Fruit fly (Drosophila melanogaster) whole organism, wandering third instar larva: ENCODE results near the gene CG13721.

Experiments used
- Abd-B ChIP-seq: fragments of >200 bp; optimal IDR thresholded peaks from 2 replicates; lab custom pipeline; 2017; ENCODE audit warnings: missing biosample characterization, missing genetic modification characterization
- CG32264 ChIP-seq: fragments of 200-800 bp; sonication (Bioruptor generic); optimal IDR thresholded peaks from 2 replicates; lab custom pipeline; 2016; ENCODE audit warnings: missing biosample characterization, missing genetic modification characterization
- CG9705 ChIP-seq: fragments of 200-800 bp; sonication (Bioruptor generic); optimal IDR thresholded peaks from 2 replicates; lab custom pipeline; 2018; ENCODE audit warnings: missing biosample characterization, mild to moderate bottlenecking, missing genetic modification characterization
- CrebA ChIP-seq: fragments of 200-800 bp; sonication (Bioruptor generic); optimal IDR thresholded peaks from 2 replicates; lab custom pipeline; 2016; ENCODE audit warnings: missing biosample characterization, mild to moderate bottlenecking, missing genetic modification characterization, borderline replicate concordance
- Dfd ChIP-seq: fragments of >200 bp; optimal IDR thresholded peaks from 2 replicates; lab custom pipeline; 2017; ENCODE audit warnings: missing biosample characterization, missing genetic modification characterization
- Dif ChIP-seq: fragments of 200-275, 200-300 bp; sonication (Bioruptor generic); optimal IDR thresholded peaks from 2 replicates; lab custom pipeline; 2018; ENCODE audit warnings: missing biosample characterization, missing genetic modification characterization; ENCODE audit not compliant: partially characterized antibody
- GATAd ChIP-seq: sonication (Bioruptor generic); optimal IDR thresholded peaks from 2 replicates; lab custom pipeline; 2016; ENCODE audit warnings: missing biosample characterization, missing genetic modification characterization
- HLH106 ChIP-seq: fragments of 200-800 bp; optimal IDR thresholded peaks from 3 replicates; lab custom pipeline; 2019; ENCODE audit warnings: missing biosample characterization, mild to moderate bottlenecking, missing genetic modification characterization, moderate library complexity
- Hnf4 ChIP-seq: fragments of 200-800 bp; sonication (Bioruptor generic); optimal IDR thresholded peaks from 2 replicates; lab custom pipeline; 2016; ENCODE audit warnings: missing biosample characterization, mild to moderate bottlenecking, missing genetic modification characterization
- Hr78 ChIP-seq: fragments of >200 bp; optimal IDR thresholded peaks from 2 replicates; lab custom pipeline; 2017; ENCODE audit warnings: missing biosample characterization, missing genetic modification characterization
- Hr83 ChIP-seq: fragments of 200-300 bp; sonication (Bioruptor generic); optimal IDR thresholded peaks from 2 replicates; lab custom pipeline; 2016; ENCODE audit warnings: missing biosample characterization, mild to moderate bottlenecking, missing genetic modification characterization, moderate library complexity; ENCODE audit not compliant: poor library complexity, severe bottlenecking
- Jra ChIP-seq: sonication (Bioruptor generic); optimal IDR thresholded peaks from 2 replicates; lab custom pipeline; 2016; ENCODE audit warnings: missing biosample characterization, missing genetic modification characterization
- Mio ChIP-seq: sonication (Bioruptor generic); optimal IDR thresholded peaks from 2 replicates; lab custom pipeline; 2016; ENCODE audit warnings: missing biosample characterization, missing genetic modification characterization
- Myc ChIP-seq: fragments of >200 bp; optimal IDR thresholded peaks from 2 replicates; lab custom pipeline; 2017
- N ChIP-seq: fragments of >200 bp; optimal IDR thresholded peaks from 2 replicates; lab custom pipeline; 2018; ENCODE audit warnings: missing biosample characterization, missing external identifiers, missing genetic modification characterization
- OdsH ChIP-seq: fragments of 200-800 bp; sonication (Bioruptor generic); optimal IDR thresholded peaks from 2 replicates; lab custom pipeline; 2016; ENCODE audit warnings: missing biosample characterization, mild to moderate bottlenecking, missing genetic modification characterization
- Rel ChIP-seq, 2 experiments: fragments of 200-800 bp; sonication (Bioruptor generic) in 1 of 2; optimal IDR thresholded peaks; 2 replicates in 1 of 2; 3 replicates in 1 of 2; lab custom pipeline; 2016 to 2019; ENCODE audit warnings: mild to moderate bottlenecking in 2 of 2, missing biosample characterization in 2 of 2, missing genetic modification characterization in 2 of 2, moderate library complexity in 1 of 2
- Sp1 ChIP-seq: fragments of 200-800 bp; sonication (Bioruptor generic); optimal IDR thresholded peaks from 3 replicates; lab custom pipeline; 2019; ENCODE audit warnings: missing biosample characterization, mild to moderate bottlenecking, missing genetic modification characterization, moderate library complexity
- Vsx2 ChIP-seq: fragments of 200-300, 225-300 bp; sonication (Bioruptor generic); optimal IDR thresholded peaks from 2 replicates; lab custom pipeline; 2018; ENCODE audit warnings: missing biosample characterization, missing genetic modification characterization; ENCODE audit not compliant: partially characterized antibody
- br ChIP-seq: fragments of 200-800 bp; sonication (Bioruptor generic); optimal IDR thresholded peaks from 2 replicates; lab custom pipeline; 2016; ENCODE audit warnings: missing biosample characterization, missing genetic modification characterization
- brk ChIP-seq: fragments of 200-800 bp; sonication (Bioruptor generic); optimal IDR thresholded peaks from 2 replicates; lab custom pipeline; 2016; ENCODE audit warnings: missing biosample characterization, mild to moderate bottlenecking, missing genetic modification characterization
- dl ChIP-seq, 2 experiments: fragments of 175-275, 200-275 bp in 1 of 2; fragments of 200-275 bp in 1 of 2; sonication (Bioruptor generic); optimal IDR thresholded peaks; lab custom pipeline; 2018; ENCODE audit warnings: mild to moderate bottlenecking in 2 of 2, missing biosample characterization in 2 of 2, missing genetic modification characterization in 2 of 2, moderate library complexity in 2 of 2; ENCODE audit not compliant: partially characterized antibody in 2 of 2, insufficient read depth in 1 of 2
- dmrt93B ChIP-seq: fragments of 200-800 bp; sonication (Bioruptor generic); optimal IDR thresholded peaks from 2 replicates; lab custom pipeline; 2018; ENCODE audit warnings: missing biosample characterization, mild to moderate bottlenecking, missing genetic modification characterization
- dsf ChIP-seq: sonication (Bioruptor generic); optimal IDR thresholded peaks from 2 replicates; lab custom pipeline; 2016; ENCODE audit warnings: missing biosample characterization, missing genetic modification characterization, borderline replicate concordance
- ey ChIP-seq: fragments of 200-800 bp; sonication (Bioruptor generic); optimal IDR thresholded peaks from 2 replicates; lab custom pipeline; 2016; ENCODE audit warnings: missing biosample characterization, missing genetic modification characterization
- foxo ChIP-seq, 2 experiments: fragments of 200-800 bp; sonication (Bioruptor generic); optimal IDR thresholded peaks; 2 replicates in 1 of 2; 3 replicates in 1 of 2; lab custom pipeline; 2016 to 2017; ENCODE audit warnings: missing biosample characterization in 2 of 2, missing genetic modification characterization in 2 of 2
- fru ChIP-seq: fragments of 200-800 bp; sonication (Bioruptor generic); optimal IDR thresholded peaks from 3 replicates; lab custom pipeline; 2016; ENCODE audit warnings: missing biosample characterization, mild to moderate bottlenecking, missing genetic modification characterization
- h ChIP-seq: fragments of 200-800 bp; sonication (Bioruptor generic); optimal IDR thresholded peaks from 3 replicates; lab custom pipeline; 2016; ENCODE audit warnings: missing biosample characterization, mild to moderate bottlenecking, missing genetic modification characterization
- jim ChIP-seq: fragments of 175-275, 200-325 bp; sonication (Bioruptor generic); optimal IDR thresholded peaks from 2 replicates; lab custom pipeline; 2016; ENCODE audit warnings: missing biosample characterization, mild to moderate bottlenecking, missing genetic modification characterization
- lola ChIP-seq: fragments of >200 bp; optimal IDR thresholded peaks from 2 replicates; lab custom pipeline; 2017; ENCODE audit warnings: missing biosample characterization, missing genetic modification characterization
- pan ChIP-seq: fragments of >200 bp; optimal IDR thresholded peaks from 2 replicates; lab custom pipeline; 2017
- psq ChIP-seq: fragments of 200-800 bp; sonication (Bioruptor generic); optimal IDR thresholded peaks from 3 replicates; lab custom pipeline; 2017; ENCODE audit warnings: missing biosample characterization, mild to moderate bottlenecking, missing genetic modification characterization, moderate library complexity
- rgr ChIP-seq: fragments of 200-800 bp; sonication (Bioruptor generic); optimal IDR thresholded peaks from 3 replicates; lab custom pipeline; 2016; ENCODE audit warnings: missing biosample characterization, mild to moderate bottlenecking, missing genetic modification characterization
- sage ChIP-seq: fragments of 200-800 bp; sonication (Bioruptor generic); optimal IDR thresholded peaks from 2 replicates; lab custom pipeline; 2016; ENCODE audit warnings: missing biosample characterization, mild to moderate bottlenecking, missing genetic modification characterization
- sv ChIP-seq: fragments of 200-800 bp; sonication (Bioruptor generic); optimal IDR thresholded peaks from 3 replicates; lab custom pipeline; 2016; ENCODE audit warnings: missing biosample characterization, missing genetic modification characterization
- usp ChIP-seq: fragments of >200 bp; optimal IDR thresholded peaks from 2 replicates; lab custom pipeline; 2017; ENCODE audit warnings: missing biosample characterization, missing genetic modification characterization
- woc ChIP-seq: sonication (Bioruptor generic); optimal IDR thresholded peaks from 2 replicates; lab custom pipeline; 2016; ENCODE audit warnings: missing biosample characterization, mild to moderate bottlenecking, missing genetic modification characterization

Gene CG13721

DNA sequence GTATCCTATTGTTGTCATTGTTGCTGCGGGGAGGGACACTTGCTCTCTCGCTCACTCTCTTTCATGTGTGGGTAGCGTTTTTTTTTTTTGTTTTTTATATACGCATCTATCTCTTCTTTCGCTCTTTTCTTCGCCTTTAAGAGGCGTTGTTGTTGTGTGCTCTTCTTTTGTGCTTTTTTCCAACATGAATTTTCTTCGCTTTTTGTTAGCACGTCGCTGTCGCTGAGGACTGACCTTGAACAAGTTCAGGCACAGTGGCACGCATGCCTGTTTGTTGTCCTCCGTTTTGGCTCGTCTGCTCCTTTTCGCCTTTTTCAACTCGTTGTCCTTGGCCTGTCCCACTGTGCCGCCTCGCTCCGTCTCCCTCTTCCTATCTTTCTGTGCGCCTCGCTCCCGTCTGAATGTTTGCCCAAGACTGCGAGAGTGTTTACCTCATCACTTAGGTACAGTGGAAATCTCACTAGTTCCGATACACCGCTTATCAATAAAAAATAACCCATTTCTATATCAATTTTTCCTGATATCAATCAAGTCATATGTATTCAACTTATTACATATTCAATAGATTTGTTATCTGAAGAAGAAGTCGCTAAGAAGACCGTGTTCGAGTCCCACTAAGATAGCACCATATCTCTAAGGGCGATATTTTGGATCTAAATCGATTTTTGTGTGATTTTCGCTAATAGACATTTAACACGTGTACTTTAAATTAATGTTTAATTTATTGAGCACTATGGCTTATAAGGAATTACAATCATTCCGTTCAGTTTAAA, 45.6 kb upstream of the CG13721 start (continued):
- TF ChIP-seq br (GFP tag; lab: Kevin White, UChicago) (peak; percentile 76), usp (GFP tag; lab: Kevin White, UChicago) (no peak), Dfd (no peak), Vsx2 (GFP tag; lab: Kevin White, UChicago) (no peak), fru (GFP tag; lab: Kevin White, UChicago) (peak; percentile 78), GATAd (GFP tag; lab: Kevin White, UChicago) (no peak), Sp1 (peak; percentile 41), CrebA (GFP tag; lab: Kevin White, UChicago) (peak; percentile 49), Hnf4 (GFP tag; lab: Kevin White, UChicago) (peak; percentile 75), N (GFP tag; lab: Kevin White, UChicago) (no peak), jim (GFP tag; lab: Kevin White, UChicago) (no peak)

DNA sequence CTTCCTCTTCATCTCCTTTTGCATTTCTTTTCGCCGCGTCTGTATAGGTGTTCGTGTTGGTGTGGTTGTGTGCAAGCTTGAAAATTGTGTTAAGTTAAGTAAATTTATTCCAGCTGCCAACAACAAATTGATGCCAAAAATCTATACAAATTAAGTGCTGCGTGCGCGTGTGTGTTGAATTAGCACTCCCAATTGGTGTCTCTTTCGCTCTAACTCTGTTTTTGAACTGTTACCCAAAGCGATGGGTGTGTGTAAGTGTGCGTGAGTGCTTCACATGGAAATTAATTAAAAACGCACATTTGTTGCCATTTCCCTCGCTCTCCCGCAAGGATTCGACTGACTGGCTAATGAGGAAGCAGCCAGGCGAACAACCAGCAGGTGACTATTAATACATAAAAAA, 45.0 kb upstream of the CG13721 start:
- TF ChIP-seq Abd-B: no peak
- no peak for TF ChIP-seq CG32264 (GFP tag; lab: Kevin White, UChicago)
- TF ChIP-seq N (GFP tag; lab: Kevin White, UChicago): no peak
- TF ChIP-seq Sp1: no peak
- TF ChIP-seq pan: no peak
- TF ChIP-seq brk (GFP tag; lab: Kevin White, UChicago): no peak
- TF ChIP-seq dmrt93B (GFP tag; lab: Kevin White, UChicago): no peak
- TF ChIP-seq OdsH (GFP tag; lab: Kevin White, UChicago): no peak
- TF ChIP-seq CG9705 (GFP tag; lab: Kevin White, UChicago): no peak
- TF ChIP-seq psq: no peak
- TF ChIP-seq foxo (GFP tag; optimal IDR thresholded peaks at IDR 0.05; lab: Kevin White, UChicago): no peak
- no peak for TF ChIP-seq usp (GFP tag; lab: Kevin White, UChicago)
- TF ChIP-seq GATAd (GFP tag; lab: Kevin White, UChicago): no peak
- TF ChIP-seq Mio (GFP tag; lab: Kevin White, UChicago): no peak
- TF ChIP-seq Dif (GFP tag; lab: Kevin White, UChicago): no peak
- no peak for TF ChIP-seq sv (GFP tag; lab: Kevin White, UChicago)
- no peak for TF ChIP-seq Rel (GFP tag; optimal IDR thresholded peaks at IDR 0.05; lab: Kevin White, UChicago)
- TF ChIP-seq Rel (tag; optimal IDR thresholded peaks at IDR 0.05; lab: Kevin White, UChicago): no peak
- TF ChIP-seq Vsx2 (GFP tag; lab: Kevin White, UChicago): no peak
- TF ChIP-seq h (GFP tag; lab: Kevin White, UChicago): no peak
- TF ChIP-seq Jra (GFP tag; lab: Kevin White, UChicago): no peak

DNA sequence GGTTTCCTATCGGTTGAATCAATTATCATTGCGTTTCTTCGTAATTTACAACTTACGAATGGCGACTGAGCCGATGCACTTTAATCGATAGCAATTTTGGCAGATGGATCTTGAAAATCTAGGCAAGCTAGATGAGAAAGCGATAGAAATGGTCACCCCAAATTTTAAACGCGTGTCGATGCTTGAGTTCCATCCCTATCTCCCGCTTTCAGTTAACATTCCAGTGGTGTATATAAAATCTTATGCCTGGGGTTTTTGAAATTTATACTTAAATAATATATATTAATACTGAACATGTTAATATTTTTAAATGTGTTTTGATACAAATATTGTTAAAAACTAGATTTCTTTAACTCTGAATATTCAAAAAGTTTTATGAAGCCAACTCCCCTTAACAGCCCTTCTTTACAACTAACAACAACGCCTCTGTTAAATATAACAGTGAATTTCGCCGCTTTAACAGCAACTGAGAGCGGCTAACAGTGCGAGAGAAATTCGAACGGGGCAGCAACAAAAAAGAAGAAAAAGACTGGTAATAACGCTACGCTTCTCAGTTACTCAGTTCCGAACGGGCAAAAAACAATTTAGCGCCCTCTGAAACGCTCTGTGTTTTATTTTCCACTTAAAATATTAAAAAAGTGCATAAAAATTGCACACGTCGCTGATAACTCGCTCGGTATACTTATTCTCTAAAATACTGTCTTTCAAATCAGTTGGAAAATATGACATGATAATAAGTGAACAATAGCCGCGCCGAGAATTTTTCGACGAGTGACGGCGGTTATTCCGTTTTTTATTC, 44.2 kb upstream of the CG13721 start, which contains the start of gene CG11357:
TSS of gene CG11357 (plus strand) at position 479 of the 799 bp plus-strand sequence.
- TF ChIP-seq foxo (GFP tag; optimal IDR thresholded peaks at IDR 0.05; lab: Kevin White, UChicago) (peak in 1 of 2 experiments; percentile 97), Mio (GFP tag; lab: Kevin White, UChicago) (peak; percentile 58), GATAd (GFP tag; lab: Kevin White, UChicago) (peak; percentile 63), h (GFP tag; lab: Kevin White, UChicago) (peak; percentile 96), Rel (GFP tag; optimal IDR thresholded peaks at IDR 0.05; lab: Kevin White, UChicago) (peak; percentile 83), Rel (tag; optimal IDR thresholded peaks at IDR 0.05; lab: Kevin White, UChicago) (peak; percentile 92), Hr78 (GFP tag; lab: Kevin White, UChicago) (no peak), woc (GFP tag; lab: Kevin White, UChicago) (peak; percentile 72), CG9705 (GFP tag; lab: Kevin White, UChicago) (peak; percentile 97), Dif (GFP tag; lab: Kevin White, UChicago) (peak; percentile 33), lola (GFP tag; lab: Kevin White, UChicago) (no peak), Dfd (peak; percentile 44), Jra (GFP tag; lab: Kevin White, UChicago) (peak; percentile 69), psq (peak; percentile 96), dmrt93B (GFP tag; lab: Kevin White, UChicago) (peak; percentile 97), dl (GFP tag; optimal IDR thresholded peaks at IDR 0.05; lab: Kevin White, UChicago; ENCODE audit: insufficient read depth in 1 of 2, partially characterized antibody in 2 of 2) (peak in 1 of 2 experiments; percentile 48), rgr (peak; percentile 99), Vsx2 (GFP tag; lab: Kevin White, UChicago) (peak; percentile 21), OdsH (GFP tag; lab: Kevin White, UChicago) (peak; percentile 99), sage (GFP tag; lab: Kevin White, UChicago) (peak; percentile 91), brk (GFP tag; lab: Kevin White, UChicago) (peak; percentile 97), HLH106 (tag; lab: Kevin White, UChicago) (peak; percentile 99), Sp1 (peak; percentile 99), CG32264 (GFP tag; lab: Kevin White, UChicago) (peak; percentile 81), jim (GFP tag; lab: Kevin White, UChicago) (no peak), pan (no peak), Myc (no peak), Abd-B (no peak), Hr83 (GFP tag; lab: Kevin White, UChicago) (peak; percentile 37), dsf (GFP tag; lab: Kevin White, UChicago) (peak; percentile 86), ey (GFP tag; lab: Kevin White, UChicago) (peak; percentile 92), usp (GFP tag; lab: Kevin White, UChicago) (no peak), sv (GFP tag; lab: Kevin White, UChicago) (peak; percentile 88), fru (GFP tag; lab: Kevin White, UChicago) (peak; percentile 95)
